Worm (Caenorhabditis elegans) whole organism, mixed stage, embryonic: ENCODE data around the gene scly-1.

ENCODE experiments used
- M03D4.4 ChIP-seq: sonication (generic microtip); optimal IDR thresholded peaks from 2 replicates; lab custom pipeline; 2017; ENCODE audit warnings: mild to moderate bottlenecking, missing genetic modification characterization, missing compliant biosample characterization
- bed-3 ChIP-seq: fragments of 200-800 bp; sonication (Bioruptor generic); optimal IDR thresholded peaks from 3 replicates; lab custom pipeline; 2018; ENCODE audit warnings: mild to moderate bottlenecking, missing genetic modification characterization, moderate library complexity, missing compliant biosample characterization
- blmp-1 ChIP-seq: fragments of 150-350 bp; optimal IDR thresholded peaks from 2 replicates; lab custom pipeline; 2014; ENCODE audit warnings: missing biosample characterization, missing genetic modification characterization
- ceh-39 ChIP-seq: fragments of 150-350 bp; optimal IDR thresholded peaks from 2 replicates; lab custom pipeline; 2014; ENCODE audit warnings: missing biosample characterization, missing genetic modification characterization
- ceh-43 ChIP-seq: fragments of 200-800 bp; sonication (Bioruptor generic); optimal IDR thresholded peaks from 2 replicates; lab custom pipeline; 2018; ENCODE audit warnings: mild to moderate bottlenecking, missing genetic modification characterization, moderate library complexity, missing compliant biosample characterization
- ceh-83 ChIP-seq: fragments of 200-800 bp; sonication (Bioruptor generic); optimal IDR thresholded peaks from 2 replicates; lab custom pipeline; 2018; ENCODE audit warnings: mild to moderate bottlenecking, missing genetic modification characterization, missing compliant biosample characterization
- cnd-1 ChIP-seq: fragments of 200-800 bp; sonication (Bioruptor generic); optimal IDR thresholded peaks from 2 replicates; lab custom pipeline; 2018; ENCODE audit warnings: mild to moderate bottlenecking, missing genetic modification characterization, missing compliant biosample characterization
- drap-1 ChIP-seq: fragments of 200-800 bp; sonication (Bioruptor generic); optimal IDR thresholded peaks from 3 replicates; lab custom pipeline; 2018; ENCODE audit warnings: mild to moderate bottlenecking, missing genetic modification characterization, missing compliant biosample characterization
- elt-1 ChIP-seq: sonication (generic microtip); optimal IDR thresholded peaks from 2 replicates; lab custom pipeline; 2017; ENCODE audit warnings: missing genetic modification characterization, mild to moderate bottlenecking, missing compliant biosample characterization, antibody characterized with exemption, moderate library complexity, borderline replicate concordance; ENCODE audit not compliant: insufficient read depth
- elt-3 ChIP-seq: fragments of 150-350 bp; optimal IDR thresholded peaks from 2 replicates; lab custom pipeline; 2014; ENCODE audit warnings: missing biosample characterization, missing genetic modification characterization
- flh-1 ChIP-seq: fragments of 200-800 bp; sonication (Bioruptor generic); optimal IDR thresholded peaks from 2 replicates; lab custom pipeline; 2018; ENCODE audit warnings: mild to moderate bottlenecking, missing genetic modification characterization, moderate library complexity, missing compliant biosample characterization
- ham-2 ChIP-seq: fragments of 200-800 bp; sonication (Bioruptor generic); optimal IDR thresholded peaks from 2 replicates; lab custom pipeline; 2018; ENCODE audit warnings: mild to moderate bottlenecking, missing genetic modification characterization, missing compliant biosample characterization
- hlh-1 ChIP-seq: fragments of 150-350 bp; optimal IDR thresholded peaks from 2 replicates; lab custom pipeline; 2014; ENCODE audit warnings: missing biosample characterization, missing genetic modification reagents, missing genetic modification characterization
- lin-13 ChIP-seq: fragments of 150-350 bp; optimal IDR thresholded peaks from 2 replicates; lab custom pipeline; 2014; ENCODE audit warnings: missing biosample characterization, missing genetic modification characterization
- lin-32 ChIP-seq: fragments of 200-800 bp; sonication (Bioruptor generic); optimal IDR thresholded peaks from 2 replicates; lab custom pipeline; 2018; ENCODE audit warnings: mild to moderate bottlenecking, missing genetic modification characterization, missing compliant biosample characterization
- lsy-2 ChIP-seq: fragments of 150-350 bp; optimal IDR thresholded peaks from 2 replicates; lab custom pipeline; 2014; ENCODE audit warnings: missing biosample characterization, missing genetic modification characterization
- mab-5 ChIP-seq: fragments of 150-350 bp; optimal IDR thresholded peaks from 2 replicates; lab custom pipeline; 2014; ENCODE audit warnings: missing biosample characterization, missing genetic modification characterization
- mep-1 ChIP-seq: fragments of 150-350 bp; optimal IDR thresholded peaks from 2 replicates; lab custom pipeline; 2017; ENCODE audit warnings: missing biosample characterization, missing genetic modification reagents, missing genetic modification characterization, inconsistent platforms
- mls-2 ChIP-seq: sonication (generic microtip); optimal IDR thresholded peaks from 2 replicates; lab custom pipeline; 2016; ENCODE audit warnings: mild to moderate bottlenecking, missing genetic modification characterization, moderate library complexity, missing compliant biosample characterization
- nhr-12 ChIP-seq: fragments of 150-350 bp; optimal IDR thresholded peaks from 2 replicates; lab custom pipeline; 2014; ENCODE audit warnings: missing biosample characterization, missing genetic modification characterization
- nhr-2 ChIP-seq: fragments of 150-350 bp; optimal IDR thresholded peaks from 2 replicates; lab custom pipeline; 2014; ENCODE audit warnings: missing biosample characterization, missing genetic modification characterization
- nhr-237 ChIP-seq: fragments of 150-350 bp; optimal IDR thresholded peaks from 2 replicates; lab custom pipeline; 2014; ENCODE audit warnings: missing biosample characterization, missing genetic modification characterization
- sem-2 ChIP-seq: fragments of 200-800 bp; sonication (Bioruptor generic); optimal IDR thresholded peaks from 2 replicates; lab custom pipeline; 2018; ENCODE audit warnings: mild to moderate bottlenecking, missing genetic modification characterization, missing compliant biosample characterization
- snpc-4 ChIP-seq: fragments of 150-350 bp; optimal IDR thresholded peaks from 2 replicates; lab custom pipeline; 2014; ENCODE audit warnings: missing biosample characterization, missing genetic modification characterization
- tbx-8 ChIP-seq: fragments of 200-800 bp; sonication (Bioruptor generic); optimal IDR thresholded peaks from 2 replicates; lab custom pipeline; 2018; ENCODE audit warnings: mild to moderate bottlenecking, missing genetic modification characterization, moderate library complexity, missing compliant biosample characterization
- unc-120 ChIP-seq: sonication (generic microtip); optimal IDR thresholded peaks from 2 replicates; lab custom pipeline; 2017; ENCODE audit warnings: missing genetic modification characterization, missing compliant biosample characterization; ENCODE audit not compliant: poor library complexity, severe bottlenecking
- unc-39 ChIP-seq: fragments of 150-350 bp; optimal IDR thresholded peaks from 2 replicates; lab custom pipeline; 2014; ENCODE audit warnings: missing biosample characterization, missing genetic modification characterization
- unc-62 ChIP-seq: fragments of 150-350 bp; optimal IDR thresholded peaks from 2 replicates; lab custom pipeline; 2014; ENCODE audit warnings: missing biosample characterization, missing genetic modification reagents, missing genetic modification characterization
- zip-8 ChIP-seq: fragments of 150-350 bp; optimal IDR thresholded peaks from 2 replicates; lab custom pipeline; 2014; ENCODE audit warnings: missing biosample characterization, missing genetic modification characterization
- ztf-11 ChIP-seq: fragments of 150-350 bp; optimal IDR thresholded peaks from 2 replicates; lab custom pipeline; 2014; ENCODE audit warnings: missing biosample characterization, missing genetic modification characterization

The scly-1 gene

ce11 chrII:6247011-6247410, 33.9 kb downstream of the scly-1 start, which contains the start of gene T24H7.2:
TSS of gene T24H7.2 (plus strand) at chrII:6247311.
- TF ChIP-seq nhr-237 (tag; lab: Kevin White, UChicago): no peak
- TF ChIP-seq lin-13 (tag; lab: Kevin White, UChicago): no peak
- no peak for TF ChIP-seq lin-32 (GFP tag; lab: Kevin White, UChicago)
- no peak for TF ChIP-seq unc-39
- TF ChIP-seq, all 35 proteins: peak for 0

ce11 chrII:6246054-6246453, 34.8 kb downstream of the scly-1 start, which contains the start of gene lelo-1:
TSS of gene lelo-1 (plus strand) at chrII:6246354.
- TF ChIP-seq ceh-83 (no peak), drap-1 (GFP tag; lab: Kevin White, UChicago) (no peak), elt-3 (tag; lab: Kevin White, UChicago) (no peak), cnd-1 (tag; lab: Kevin White, UChicago) (no peak), mab-5 (no peak), bed-3 (no peak), nhr-2 (no peak), blmp-1 (tag; lab: Kevin White, UChicago) (no peak), tbx-8 (no peak), lin-32 (GFP tag; lab: Kevin White, UChicago) (no peak), hlh-1 (tag; lab: Kevin White, UChicago) (no peak), mep-1 (tag; lab: Kevin White, UChicago) (no peak)
- TF ChIP-seq, all 35 proteins: peak for 0

ce11 chrII:6245199-6245702, 35.7 kb downstream of the scly-1 start, which contains the start of gene blos-4:
TSS of gene blos-4 (plus strand) at chrII:6245249.
- TF ChIP-seq snpc-4 (tag; lab: Kevin White, UChicago): no peak
- TF ChIP-seq cnd-1 (tag; lab: Kevin White, UChicago): no peak
- no peak for TF ChIP-seq hlh-1 (tag; lab: Kevin White, UChicago)
- TF ChIP-seq ztf-11 (tag; lab: Kevin White, UChicago): no peak
- no peak for TF ChIP-seq bed-3
- TF ChIP-seq zip-8: no peak
- TF ChIP-seq tbx-8: no peak
- TF ChIP-seq sem-2: no peak
- no peak for TF ChIP-seq ceh-83
- TF ChIP-seq M03D4.4 (tag; lab: Kevin White, UChicago): no peak
- no peak for TF ChIP-seq mls-2 (tag; lab: Kevin White, UChicago)
- no peak for TF ChIP-seq ham-2
- TF ChIP-seq unc-39: no peak
- no peak for TF ChIP-seq drap-1 (GFP tag; lab: Kevin White, UChicago)
- TF ChIP-seq unc-62 (GFP tag; lab: Kevin White, UChicago): no peak
- TF ChIP-seq nhr-2: no peak
- no peak for TF ChIP-seq nhr-12 (tag; lab: Kevin White, UChicago)
- no peak for TF ChIP-seq elt-3 (tag; lab: Kevin White, UChicago)
- no peak for TF ChIP-seq lin-32 (GFP tag; lab: Kevin White, UChicago)
- TF ChIP-seq nhr-237 (tag; lab: Kevin White, UChicago): no peak

ce11 chrII:6244171-6244570, 36.7 kb downstream of the scly-1 start, which contains the start of gene tat-4:
TSS of gene tat-4 (minus strand) at chrII:6244287.
- no peak for TF ChIP-seq lsy-2 (tag; lab: Kevin White, UChicago)
- no peak for TF ChIP-seq drap-1 (GFP tag; lab: Kevin White, UChicago)
- no peak for TF ChIP-seq elt-3 (tag; lab: Kevin White, UChicago)
- TF ChIP-seq mls-2 (tag; lab: Kevin White, UChicago): no peak
- no peak for TF ChIP-seq ceh-43 (GFP tag; lab: Kevin White, UChicago)

ce11 chrII:6241758-6242157, 39.1 kb downstream of the scly-1 start, which contains the start of gene T24H7.8:
TSS of gene T24H7.8 (plus strand) at chrII:6242058.
- TF ChIP-seq ceh-39 (tag; lab: Kevin White, UChicago) (no peak), unc-120 (tag; lab: Kevin White, UChicago) (no peak), nhr-237 (tag; lab: Kevin White, UChicago) (no peak), ceh-43 (GFP tag; lab: Kevin White, UChicago) (no peak), hlh-1 (tag; lab: Kevin White, UChicago) (no peak), flh-1 (GFP tag; lab: Kevin White, UChicago) (no peak), mab-5 (no peak), drap-1 (GFP tag; lab: Kevin White, UChicago) (no peak), elt-1 (tag; lab: Kevin White, UChicago) (no peak)
- TF ChIP-seq, all 35 proteins: peak for 0
